Worm (Caenorhabditis elegans): ENCODE data around the gene Y48A6B.9.

The Y48A6B.9 gene

ce11 chrIII:11079445-11079844 lies 46.5 kb downstream of the Y48A6B.9 start, which contains the start of gene W09D6.4:
Gene W09D6.4 (plus strand): TSS chrIII:11079745.
- TF ChIP-seq ceh-28 (tag; optimal IDR thresholded peaks at IDR 0.05), result no peak
- no peak for TF ChIP-seq pqm-1 (tag; optimal IDR thresholded peaks at IDR 0.05)
- TF ChIP-seq ceh-82 (tag; optimal IDR thresholded peaks at IDR 0.05), result no peak
- TF ChIP-seq fkh-10 (GFP tag; optimal IDR thresholded peaks at IDR 0.05), result no peak
- no peak for TF ChIP-seq nhr-12 (tag; optimal IDR thresholded peaks at IDR 0.05)
- TF ChIP-seq mdl-1 (tag; optimal IDR thresholded peaks at IDR 0.05), result no peak
- TF ChIP-seq nhr-28 (tag; optimal IDR thresholded peaks at IDR 0.05), result no peak
- TF ChIP-seq nhr-25 (tag; optimal IDR thresholded peaks at IDR 0.05), result no peak
- no peak for TF ChIP-seq nhr-237 (tag; optimal IDR thresholded peaks at IDR 0.05)
- TF ChIP-seq lsy-12 (tag; optimal IDR thresholded peaks at IDR 0.05), result no peak
- TF ChIP-seq nhr-76 (tag; optimal IDR thresholded peaks at IDR 0.05), result no peak
- TF ChIP-seq daf-12 (tag; optimal IDR thresholded peaks at IDR 0.05), result no peak
- TF ChIP-seq hmg-11 (tag; optimal IDR thresholded peaks at IDR 0.05), result no peak

- TF ChIP-seq ceh-28 (tag; optimal IDR thresholded peaks at IDR 0.05), result peak; percentile 75
Observed at ce11 chrIII:11079884-11080283, 46.9 kb downstream of the Y48A6B.9 start.

ce11 chrIII:11082604-11083003 lies 49.6 kb downstream of the Y48A6B.9 start:
- TF ChIP-seq pha-4 (tag; optimal IDR thresholded peaks at IDR 0.05), result no peak
- TF ChIP-seq egl-5 (tag; optimal IDR thresholded peaks at IDR 0.05), result peak; percentile 21
- TF ChIP-seq daf-12 (tag; optimal IDR thresholded peaks at IDR 0.05), result no peak

ce11 chrIII:11083993-11084392 lies 51.0 kb downstream of the Y48A6B.9 start:
- TF ChIP-seq snpc-4 (tag; optimal IDR thresholded peaks at IDR 0.05), result peak; percentile 9
- TF ChIP-seq elt-2 (tag; optimal IDR thresholded peaks at IDR 0.05), result peak; percentile 19
- no peak for TF ChIP-seq fkh-10 (GFP tag; optimal IDR thresholded peaks at IDR 0.05)
